Worm (Caenorhabditis elegans) whole organism, L1 larva: ENCODE data around the gene F21D9.2.

Source experiments
- C04F5.9 ChIP-seq: sonication (generic microtip); optimal IDR thresholded peaks from 2 replicates; lab custom pipeline; 2016; ENCODE audit warnings: missing genetic modification characterization, missing compliant biosample characterization
- C16A3.4 ChIP-seq: fragments of 150-350 bp; optimal IDR thresholded peaks from 2 replicates; lab custom pipeline; 2014; ENCODE audit warnings: missing biosample characterization, missing genetic modification characterization
- C34B4.2 ChIP-seq: sonication (generic microtip); optimal IDR thresholded peaks from 2 replicates; lab custom pipeline; 2017; ENCODE audit warnings: mild to moderate bottlenecking, missing genetic modification characterization, missing compliant biosample characterization
- alr-1 ChIP-seq: fragments of 200-800 bp; sonication (Bioruptor generic); optimal IDR thresholded peaks from 2 replicates; lab custom pipeline; 2018; ENCODE audit warnings: borderline replicate concordance, mild to moderate bottlenecking, missing genetic modification characterization, missing compliant biosample characterization
- aly-2 ChIP-seq: fragments of 150-350 bp; optimal IDR thresholded peaks from 2 replicates; lab custom pipeline; 2014; ENCODE audit warnings: missing biosample characterization, missing genetic modification characterization
- ama-1 ChIP-seq: fragments of 150-350 bp; optimal IDR thresholded peaks from 2 replicates; lab custom pipeline; 2014
- ceh-8 ChIP-seq: fragments of 200-800 bp; sonication (Bioruptor generic); optimal IDR thresholded peaks from 2 replicates; lab custom pipeline; 2018; ENCODE audit warnings: mild to moderate bottlenecking, missing genetic modification characterization, moderate library complexity, missing compliant biosample characterization
- ceh-82 ChIP-seq, 3 experiments: fragments of 150-350 bp in 1 of 3; sonication (generic microtip) in 2 of 3; optimal IDR thresholded peaks; 2 replicates each; lab custom pipeline; 2014 to 2017; ENCODE audit warnings: missing biosample characterization in 3 of 3, missing genetic modification characterization in 3 of 3
- ceh-88 ChIP-seq: fragments of 200-800 bp; sonication (Bioruptor generic); IDR thresholded peaks from 2 replicates; pipeline ENCODE4 v1.3.6; 2022; ENCODE audit warnings: missing genetic modification characterization, missing compliant biosample characterization
- ceh-90 ChIP-seq: sonication (generic microtip); optimal IDR thresholded peaks from 2 replicates; lab custom pipeline; 2016; ENCODE audit warnings: missing genetic modification characterization, missing compliant biosample characterization
- ces-1 ChIP-seq: fragments of 150-350 bp; optimal IDR thresholded peaks from 2 replicates; lab custom pipeline; 2014; ENCODE audit warnings: missing biosample characterization, missing genetic modification reagents, missing genetic modification characterization
- dpl-1 ChIP-seq, 3 experiments: fragments of 150-350 bp in 2 of 3; sonication (generic microtip) in 1 of 3; optimal IDR thresholded peaks; 2 replicates each; lab custom pipeline; 2014 to 2017; ENCODE audit warnings: missing biosample characterization in 3 of 3, missing genetic modification characterization in 3 of 3, missing genetic modification reagents in 3 of 3
- efl-1 ChIP-seq, 4 experiments: fragments of 150-350 bp; optimal IDR thresholded peaks in 3 of 4; peaks in 1 of 4; 1 replicate in 1 of 4; 2 replicates in 3 of 4; lab custom pipeline; 2014; ENCODE audit warnings: missing biosample characterization in 2 of 4, missing genetic modification characterization in 2 of 4, missing genetic modification reagents in 2 of 4
- egl-27 ChIP-seq, 2 experiments: fragments of 150-350 bp in 1 of 2; sonication (generic microtip); optimal IDR thresholded peaks; 3 replicates each; lab custom pipeline; 2017 to 2018; ENCODE audit warnings: missing biosample characterization in 2 of 2, missing genetic modification characterization in 2 of 2, missing genetic modification reagents in 2 of 2
- elt-2 ChIP-seq: sonication (generic microtip); optimal IDR thresholded peaks from 2 replicates; lab custom pipeline; 2016; ENCODE audit warnings: missing genetic modification characterization, mild to moderate bottlenecking, inconsistent platforms, missing compliant biosample characterization, missing genetic modification reagents
- elt-3 ChIP-seq, 6 experiments: fragments of 150-350 bp in 1 of 6; sonication (generic microtip); optimal IDR thresholded peaks; 2 replicates each; lab custom pipeline; 2017 to 2018; ENCODE audit warnings: missing biosample characterization in 6 of 6, missing genetic modification characterization in 6 of 6, inconsistent platforms in 1 of 6
- fkh-4 ChIP-seq: sonication (generic microtip); optimal IDR thresholded peaks from 2 replicates; lab custom pipeline; 2016; ENCODE audit warnings: missing compliant biosample characterization, missing genetic modification characterization, borderline replicate concordance
- fos-1 ChIP-seq: fragments of 150-350 bp; optimal IDR thresholded peaks from 2 replicates; lab custom pipeline; 2014; ENCODE audit warnings: missing biosample characterization, missing genetic modification characterization
- grh-1 ChIP-seq: fragments of 200-800 bp; sonication (Bioruptor generic); IDR thresholded peaks from 2 replicates; pipeline ENCODE4 v1.3.6; 2022; ENCODE audit warnings: missing genetic modification reagents, missing genetic modification characterization, missing compliant biosample characterization
- lin-14 ChIP-seq: fragments of 200-800 bp; sonication (Bioruptor generic); optimal IDR thresholded peaks from 2 replicates; lab custom pipeline; 2018; ENCODE audit warnings: mild to moderate bottlenecking, missing genetic modification characterization, moderate library complexity, missing compliant biosample characterization
- lin-15B ChIP-seq: fragments of 150-350 bp; sonication (generic microtip); optimal IDR thresholded peaks from 3 replicates; lab custom pipeline; 2014; ENCODE audit warnings: missing biosample characterization, missing genetic modification characterization
- lin-39 ChIP-seq: fragments of 150-350 bp; optimal IDR thresholded peaks from 2 replicates; lab custom pipeline; 2014; ENCODE audit warnings: missing biosample characterization, missing genetic modification reagents, missing genetic modification characterization
- lir-3 ChIP-seq: sonication (generic microtip); optimal IDR thresholded peaks from 2 replicates; lab custom pipeline; 2016; ENCODE audit warnings: mild to moderate bottlenecking, missing genetic modification characterization, moderate library complexity, missing compliant biosample characterization; ENCODE audit not compliant: poor library complexity
- lsy-2 ChIP-seq, 2 experiments: fragments of 150-350 bp; optimal IDR thresholded peaks; 2 replicates each; lab custom pipeline; 2014; ENCODE audit warnings: missing biosample characterization in 2 of 2, missing genetic modification characterization in 2 of 2
- mdl-1 ChIP-seq, 2 experiments: fragments of 150-350 bp; optimal IDR thresholded peaks; 2 replicates each; lab custom pipeline; 2014 to 2017; ENCODE audit warnings: missing biosample characterization in 2 of 2, missing genetic modification characterization in 2 of 2, inconsistent platforms in 1 of 2
- mef-2 ChIP-seq: fragments of 150-350 bp; optimal IDR thresholded peaks from 2 replicates; lab custom pipeline; 2014; ENCODE audit warnings: missing biosample characterization, missing genetic modification characterization
- nhr-11 ChIP-seq: fragments of 150-350 bp; optimal IDR thresholded peaks from 2 replicates; lab custom pipeline; 2014; ENCODE audit warnings: missing biosample characterization, missing genetic modification characterization
- nhr-12 ChIP-seq: sonication (generic microtip); optimal IDR thresholded peaks from 2 replicates; lab custom pipeline; 2017; ENCODE audit warnings: missing biosample characterization, missing genetic modification characterization
- nhr-47 ChIP-seq: sonication (generic microtip); optimal IDR thresholded peaks from 2 replicates; lab custom pipeline; 2016; ENCODE audit warnings: mild to moderate bottlenecking, missing genetic modification characterization, moderate library complexity, missing compliant biosample characterization
- nhr-71 ChIP-seq: sonication (generic microtip); optimal IDR thresholded peaks from 2 replicates; lab custom pipeline; 2016; ENCODE audit warnings: mild to moderate bottlenecking, missing genetic modification characterization, moderate library complexity, missing compliant biosample characterization
- nhr-77 ChIP-seq: fragments of 150-350 bp; optimal IDR thresholded peaks from 2 replicates; lab custom pipeline; 2014; ENCODE audit warnings: missing biosample characterization, missing genetic modification characterization
- pax-3 ChIP-seq: fragments of 200-800 bp; sonication (Bioruptor generic); optimal IDR thresholded peaks from 2 replicates; lab custom pipeline; 2018; ENCODE audit warnings: mild to moderate bottlenecking, missing genetic modification characterization, moderate library complexity, missing compliant biosample characterization
- skn-1 ChIP-seq: fragments of 150-350 bp; optimal IDR thresholded peaks from 2 replicates; lab custom pipeline; 2014; ENCODE audit warnings: missing biosample characterization, missing genetic modification characterization
- snu-23 ChIP-seq: sonication (generic microtip); optimal IDR thresholded peaks from 2 replicates; lab custom pipeline; 2016; ENCODE audit warnings: missing genetic modification characterization, missing compliant biosample characterization
- swsn-7 ChIP-seq: sonication (generic microtip); optimal IDR thresholded peaks from 2 replicates; lab custom pipeline; 2016; ENCODE audit warnings: missing genetic modification characterization, missing compliant biosample characterization
- tbx-2 ChIP-seq: sonication (generic microtip); optimal IDR thresholded peaks from 2 replicates; lab custom pipeline; 2016; ENCODE audit warnings: missing genetic modification characterization, missing compliant biosample characterization

F21D9.2 gene

ce11 chrV:19288073-19288805 lies 26.0 kb upstream of the F21D9.2 start, which contains the start of the genes F55C9.3 and fbxb-57:
Gene F55C9.3 (minus strand): TSS chrV:19288173.
Gene fbxb-57 (plus strand): TSS chrV:19288755.
- TF ChIP-seq mef-2 (tag; lab: Kevin White, UChicago) (no peak), lsy-2 (tag; optimal IDR thresholded peaks at IDR 0.05; lab: Kevin White, UChicago) (no peak), fkh-4 (tag; lab: Kevin White, UChicago) (no peak), fos-1 (tag; lab: Kevin White, UChicago) (no peak), ceh-82 (tag; optimal IDR thresholded peaks at IDR 0.05; lab: Kevin White, UChicago) (no peak), ceh-90 (tag; lab: Kevin White, UChicago) (no peak), mdl-1 (tag; optimal IDR thresholded peaks at IDR 0.05; lab: Kevin White, UChicago) (no peak)
- TF ChIP-seq, all 84 proteins: peak for 0

ce11 chrV:19285921-19286320 lies 23.7 kb upstream of the F21D9.2 start:
- TF ChIP-seq tbx-2 (no peak), nhr-47 (tag; lab: Kevin White, UChicago) (no peak), nhr-11 (tag; lab: Kevin White, UChicago) (no peak), lsy-2 (tag; optimal IDR thresholded peaks at IDR 0.05; lab: Kevin White, UChicago) (no peak), ceh-82 (tag; optimal IDR thresholded peaks at IDR 0.05; lab: Kevin White, UChicago) (no peak), grh-1 (GFP tag; lab: Robert Waterston, UW) (no peak), aly-2 (tag; lab: Kevin White, UChicago) (no peak), ceh-8 (GFP tag; lab: Kevin White, UChicago) (no peak), snu-23 (no peak), ces-1 (GFP tag; lab: Kevin White, UChicago) (no peak), egl-27 (tag; optimal IDR thresholded peaks at IDR 0.05; lab: Kevin White, UChicago) (no peak), elt-2 (tag; lab: Kevin White, UChicago) (no peak)
- TF ChIP-seq, all 84 proteins: peak for 0

ce11 chrV:19282314-19282713 lies 20.1 kb upstream of the F21D9.2 start, which contains the start of gene fbxb-117:
Gene fbxb-117 (plus strand): TSS chrV:19282614.
- no peak for TF ChIP-seq nhr-77
- TF ChIP-seq lin-15B: no peak
- TF ChIP-seq skn-1: no peak
- TF ChIP-seq swsn-7: no peak
- TF ChIP-seq ama-1 (lab: Kevin White, UChicago): no peak
- TF ChIP-seq nhr-11 (tag; lab: Kevin White, UChicago): no peak
- no peak for TF ChIP-seq lin-39
- TF ChIP-seq lir-3 (tag; lab: Kevin White, UChicago): no peak
- TF ChIP-seq C16A3.4 (tag; lab: Kevin White, UChicago): no peak
- TF ChIP-seq ceh-88 (GFP tag; lab: Robert Waterston, UW): no peak
- TF ChIP-seq dpl-1 (GFP tag; optimal IDR thresholded peaks at IDR 0.05; lab: Kevin White, UChicago): no peak
- TF ChIP-seq nhr-12: no peak
- TF ChIP-seq alr-1 (tag; lab: Kevin White, UChicago): no peak

ce11 chrV:19279888-19280287 lies 17.6 kb upstream of the F21D9.2 start, which contains the start of gene F21D9.8:
Gene F21D9.8 (minus strand): TSS chrV:19279988.
- TF ChIP-seq efl-1 (optimal IDR thresholded peaks at IDR 0.05; lab: Kevin White, UChicago): no peak
- TF ChIP-seq efl-1 (GFP tag; optimal IDR thresholded peaks at IDR 0.05 in 1 of 2; lab: Kevin White, UChicago): no peak
- TF ChIP-seq snu-23: no peak
- TF ChIP-seq fos-1 (tag; lab: Kevin White, UChicago): no peak
- TF ChIP-seq ceh-8 (GFP tag; lab: Kevin White, UChicago): no peak
- no peak for TF ChIP-seq dpl-1 (GFP tag; optimal IDR thresholded peaks at IDR 0.05; lab: Kevin White, UChicago)
- TF ChIP-seq nhr-71 (tag; lab: Kevin White, UChicago): no peak
- TF ChIP-seq pax-3 (tag; lab: Kevin White, UChicago): no peak
- no peak for TF ChIP-seq lin-14 (GFP tag; lab: Kevin White, UChicago)
- TF ChIP-seq C04F5.9: no peak
- no peak for TF ChIP-seq C34B4.2 (tag; lab: Kevin White, UChicago)
- TF ChIP-seq lsy-2 (tag; optimal IDR thresholded peaks at IDR 0.05; lab: Kevin White, UChicago): no peak
- no peak for TF ChIP-seq elt-3 (tag; optimal IDR thresholded peaks at IDR 0.05; lab: Kevin White, UChicago)
